Fruit fly (Drosophila melanogaster) whole organism, embryonic: ENCODE results near the gene Tsf2.
A peak's percentile ranks its signal among the peaks of the same experiment; 100 is the strongest.

Experiments used
- Aef1 ChIP-seq: fragments of 200-800 bp; sonication (Bioruptor generic); IDR thresholded peaks from 3 replicates; pipeline ENCODE4 v1.3.6; 2022; ENCODE audit warnings: missing biosample characterization, missing genetic modification characterization
- Antp ChIP-seq: fragments of 200-800 bp; sonication (Bioruptor generic); optimal IDR thresholded peaks from 3 replicates; lab custom pipeline; 2016; ENCODE audit warnings: missing biosample characterization, missing genetic modification characterization
- Atf-2 ChIP-seq: fragments of 200-800 bp; sonication (Bioruptor generic); optimal IDR thresholded peaks from 2 replicates; lab custom pipeline; 2016; ENCODE audit warnings: missing biosample characterization, missing genetic modification characterization
- Awh ChIP-seq: fragments of 200-800 bp; sonication (Bioruptor generic); IDR thresholded peaks from 2 replicates; pipeline ENCODE4, ENCODE4 v1.3.6; 2022; ENCODE audit warnings: missing biosample characterization, missing genetic modification characterization
- CG10321 ChIP-seq: fragments of 200-800 bp; sonication (Bioruptor generic); IDR thresholded peaks from 2 replicates; pipeline ENCODE4 v1.3.6; 2022; ENCODE audit warnings: missing biosample characterization, missing genetic modification characterization
- CG10366 ChIP-seq: fragments of 200-800 bp; sonication (Bioruptor generic); IDR thresholded peaks from 2 replicates; pipeline ENCODE4 v1.3.6; 2022; ENCODE audit warnings: missing biosample characterization, missing genetic modification characterization
- CG11560 ChIP-seq: fragments of 200-800 bp; sonication (Bioruptor generic); IDR thresholded peaks from 3 replicates; pipeline ENCODE4 v1.3.6; 2022; ENCODE audit warnings: missing biosample characterization, missing genetic modification characterization
- CG1602 ChIP-seq: fragments of 200-800 bp; sonication (Bioruptor generic); optimal IDR thresholded peaks from 3 replicates; lab custom pipeline; 2016; ENCODE audit warnings: missing biosample characterization, missing genetic modification characterization
- CG17328 ChIP-seq: fragments of 200-800 bp; sonication (Bioruptor generic); IDR thresholded peaks from 2 replicates; pipeline ENCODE4 v1.3.6; 2022; ENCODE audit warnings: missing biosample characterization, missing genetic modification characterization
- CG2199 ChIP-seq: fragments of 200-800 bp; sonication (Bioruptor generic); IDR thresholded peaks from 3 replicates; pipeline ENCODE4 v1.3.6; 2022; ENCODE audit warnings: missing biosample characterization, missing genetic modification characterization
- CG2202 ChIP-seq: fragments of 200-800 bp; sonication (Bioruptor generic); optimal IDR thresholded peaks from 2 replicates; lab custom pipeline; 2018; ENCODE audit warnings: missing biosample characterization, mild to moderate bottlenecking, missing genetic modification characterization
- CG31365 ChIP-seq: fragments of 200-800 bp; sonication (Bioruptor generic); optimal IDR thresholded peaks from 2 replicates; lab custom pipeline; 2018; ENCODE audit warnings: missing biosample characterization, mild to moderate bottlenecking, missing genetic modification characterization
- CG34376 ChIP-seq: fragments of 200-800 bp; sonication (Bioruptor generic); optimal IDR thresholded peaks from 2 replicates; lab custom pipeline; 2018; ENCODE audit warnings: missing biosample characterization, mild to moderate bottlenecking, missing genetic modification characterization
- CG4730 ChIP-seq: fragments of 200-800 bp; sonication (Bioruptor generic); IDR thresholded peaks from 2 replicates; pipeline ENCODE4 v1.3.6; 2022; ENCODE audit warnings: missing biosample characterization, missing genetic modification characterization
- CG6689 ChIP-seq: fragments of 200-800 bp; sonication (Bioruptor generic); IDR thresholded peaks from 2 replicates; pipeline ENCODE4 v1.3.6; 2022; ENCODE audit warnings: missing biosample characterization, missing genetic modification characterization
- CG6791 ChIP-seq: fragments of 200-800 bp; sonication (Bioruptor generic); IDR thresholded peaks from 3 replicates; pipeline ENCODE4 v1.3.6; 2022; ENCODE audit warnings: missing biosample characterization, missing genetic modification characterization; ENCODE audit not compliant: partially characterized antibody
- CG6854 ChIP-seq: fragments of 200-800 bp; sonication (Bioruptor generic); optimal IDR thresholded peaks from 3 replicates; lab custom pipeline; 2017; ENCODE audit warnings: missing biosample characterization, mild to moderate bottlenecking, missing genetic modification characterization
- CG7372 ChIP-seq: fragments of 200-800 bp; sonication (Bioruptor generic); IDR thresholded peaks from 2 replicates; pipeline ENCODE4 v1.3.6; 2022; ENCODE audit warnings: missing biosample characterization, missing genetic modification characterization
- CG7928 ChIP-seq: fragments of 200-800 bp; sonication (Bioruptor generic); optimal IDR thresholded peaks from 2 replicates; lab custom pipeline; 2017; ENCODE audit warnings: missing biosample characterization, mild to moderate bottlenecking, missing genetic modification characterization
- Camta ChIP-seq: fragments of 200-800 bp; sonication (Bioruptor generic); optimal IDR thresholded peaks from 2 replicates; lab custom pipeline; 2016; ENCODE audit warnings: missing biosample characterization, missing genetic modification characterization
- CkIIα-i1 ChIP-seq: fragments of 200-800 bp; sonication (Bioruptor generic); IDR thresholded peaks from 2 replicates; pipeline ENCODE4 v1.3.6; 2022; ENCODE audit warnings: missing biosample characterization, missing genetic modification characterization
- Dref ChIP-seq: fragments of 200-800 bp; sonication (Bioruptor generic); IDR thresholded peaks from 2 replicates; pipeline ENCODE4 v1.3.6; 2022; ENCODE audit warnings: missing biosample characterization, missing genetic modification characterization
- H2.0 ChIP-seq: fragments of 200-800 bp; sonication (Bioruptor generic); IDR thresholded peaks from 2 replicates; pipeline ENCODE4 v1.3.6; 2022; ENCODE audit warnings: missing biosample characterization, missing genetic modification characterization
- Hand ChIP-seq: fragments of 200-800 bp; sonication (Bioruptor generic); optimal IDR thresholded peaks from 2 replicates; lab custom pipeline; 2017; ENCODE audit warnings: mild to moderate bottlenecking, missing biosample characterization, missing genetic modification reagents, missing genetic modification characterization
- Hr51 ChIP-seq, 2 experiments: fragments of 200-800 bp; sonication (Bioruptor generic); optimal IDR thresholded peaks; 2 replicates in 1 of 2; 3 replicates in 1 of 2; lab custom pipeline; 2016 to 2018; ENCODE audit warnings: missing biosample characterization in 2 of 2, missing genetic modification characterization in 2 of 2, mild to moderate bottlenecking in 1 of 2, moderate library complexity in 1 of 2
- Mes4 ChIP-seq: fragments of 200-800 bp; sonication (Bioruptor generic); optimal IDR thresholded peaks from 2 replicates; lab custom pipeline; 2016; ENCODE audit warnings: missing biosample characterization, missing genetic modification characterization
- abd-A ChIP-seq: fragments of 200-800 bp; sonication (Bioruptor generic); optimal IDR thresholded peaks from 3 replicates; lab custom pipeline; 2019; ENCODE audit warnings: missing biosample characterization, mild to moderate bottlenecking, missing genetic modification characterization, moderate library complexity
- ap ChIP-seq: fragments of 200-800 bp; sonication (Bioruptor generic); IDR thresholded peaks from 2 replicates; pipeline ENCODE4 v1.3.6; 2022; ENCODE audit warnings: missing biosample characterization, missing genetic modification characterization
- ato ChIP-seq: fragments of 200-800 bp; sonication (Bioruptor generic); IDR thresholded peaks from 2 replicates; pipeline ENCODE4 v1.3.6; 2022; ENCODE audit warnings: missing biosample characterization, missing genetic modification characterization; ENCODE audit not compliant: partially characterized antibody
- az2 ChIP-seq: fragments of 200-800 bp; sonication (Bioruptor generic); optimal IDR thresholded peaks from 3 replicates; lab custom pipeline; 2016; ENCODE audit warnings: missing biosample characterization, missing genetic modification characterization
- cas ChIP-seq: fragments of 200-800 bp; sonication (Bioruptor generic); IDR thresholded peaks from 2 replicates; pipeline ENCODE4 v1.3.6; 2022; ENCODE audit warnings: missing biosample characterization, missing genetic modification characterization
- caup ChIP-seq: fragments of 200-800 bp; sonication (Bioruptor generic); optimal IDR thresholded peaks from 3 replicates; lab custom pipeline; 2017; ENCODE audit warnings: missing biosample characterization, mild to moderate bottlenecking, missing genetic modification characterization, moderate library complexity; ENCODE audit not compliant: severe bottlenecking
- chn ChIP-seq: fragments of 200-800 bp; sonication (Bioruptor generic); optimal IDR thresholded peaks from 2 replicates; lab custom pipeline; 2016; ENCODE audit warnings: missing biosample characterization, missing genetic modification characterization
- crp ChIP-seq, 2 experiments: fragments of 200-800 bp; sonication (Bioruptor generic); optimal IDR thresholded peaks; 2 replicates in 1 of 2; 3 replicates in 1 of 2; lab custom pipeline; 2017; ENCODE audit warnings: missing biosample characterization in 2 of 2, missing genetic modification characterization in 2 of 2, mild to moderate bottlenecking in 1 of 2, moderate library complexity in 1 of 2
- emc ChIP-seq: fragments of 200-800 bp; sonication (Bioruptor generic); optimal IDR thresholded peaks from 2 replicates; lab custom pipeline; 2016; ENCODE audit warnings: missing biosample characterization, missing genetic modification characterization
- esg ChIP-seq: fragments of 200-800 bp; sonication (Bioruptor generic); conservative IDR thresholded peaks from 2 replicates; pipeline ENCODE4 v1.3.6; 2022; ENCODE audit warnings: missing biosample characterization, missing genetic modification characterization
- eyg ChIP-seq: fragments of 200-800 bp; sonication (Bioruptor generic); optimal IDR thresholded peaks from 3 replicates; lab custom pipeline; 2016; ENCODE audit warnings: missing biosample characterization, missing genetic modification characterization
- grn ChIP-seq: fragments of 200-800 bp; sonication (Bioruptor generic); optimal IDR thresholded peaks from 3 replicates; lab custom pipeline; 2017; ENCODE audit warnings: missing biosample characterization, missing genetic modification characterization
- gsb ChIP-seq: fragments of 200-800 bp; sonication (Bioruptor generic); IDR thresholded peaks from 2 replicates; pipeline ENCODE4 v1.3.6; 2022; ENCODE audit warnings: missing biosample characterization, missing genetic modification characterization
- gt ChIP-seq: fragments of 200-800 bp; sonication (Bioruptor generic); IDR thresholded peaks from 2 replicates; pipeline ENCODE4 v1.3.6; 2022; ENCODE audit warnings: missing biosample characterization, missing genetic modification characterization
- kay ChIP-seq: fragments of 200-800 bp; sonication (Bioruptor generic); optimal IDR thresholded peaks from 2 replicates; lab custom pipeline; 2016; ENCODE audit warnings: missing biosample characterization, missing genetic modification characterization
- mirr ChIP-seq: fragments of 200-800 bp; sonication (Bioruptor generic); optimal IDR thresholded peaks from 3 replicates; lab custom pipeline; 2018; ENCODE audit warnings: missing biosample characterization, mild to moderate bottlenecking, missing genetic modification characterization
- nerfin-2 ChIP-seq: fragments of 200-800 bp; sonication (Bioruptor generic); IDR thresholded peaks from 2 replicates; pipeline ENCODE4 v1.3.6; 2022; ENCODE audit warnings: missing biosample characterization, missing genetic modification characterization; ENCODE audit not compliant: partially characterized antibody
- nom ChIP-seq: fragments of 200-800 bp; sonication (Bioruptor generic); optimal IDR thresholded peaks from 2 replicates; lab custom pipeline; 2017; ENCODE audit warnings: missing biosample characterization, missing genetic modification characterization, mild to moderate bottlenecking, moderate library complexity, missing genetic modification reagents
- p53 ChIP-seq: fragments of 200-800 bp; sonication (Bioruptor generic); optimal IDR thresholded peaks from 2 replicates; lab custom pipeline; 2016; ENCODE audit warnings: missing biosample characterization, missing genetic modification characterization
- sc ChIP-seq, 3 experiments: fragments of >200 bp in 2 of 3; fragments of 200-800 bp in 1 of 3; sonication (Bioruptor generic) in 1 of 3; optimal IDR thresholded peaks; 2 replicates in 2 of 3; 3 replicates in 1 of 3; lab custom pipeline; 2017; ENCODE audit warnings: mild to moderate bottlenecking in 1 of 3, missing biosample characterization in 1 of 3, missing genetic modification characterization in 1 of 3, missing genetic modification reagents in 1 of 3
- sisA ChIP-seq: fragments of 200-800 bp; sonication (Bioruptor generic); IDR thresholded peaks from 2 replicates; pipeline ENCODE4 v1.3.6; 2022; ENCODE audit warnings: missing biosample characterization, missing genetic modification characterization
- sna ChIP-seq: fragments of 200-800 bp; sonication (Bioruptor generic); IDR thresholded peaks from 2 replicates; pipeline ENCODE4 v1.3.6; 2022; ENCODE audit warnings: missing biosample characterization, missing genetic modification characterization; ENCODE audit not compliant: partially characterized antibody
- wdn ChIP-seq: fragments of 200-800 bp; sonication (Bioruptor generic); IDR thresholded peaks from 2 replicates; pipeline ENCODE4 v1.3.6; 2022; ENCODE audit warnings: missing biosample characterization, missing genetic modification characterization
- zf30C ChIP-seq: fragments of 200-800 bp; sonication (Bioruptor generic); optimal IDR thresholded peaks from 3 replicates; lab custom pipeline; 2018; ENCODE audit warnings: missing biosample characterization, mild to moderate bottlenecking, missing genetic modification characterization

Gene Tsf2

dm6 chr3L:12482917-12483316 is 50.6 kb downstream of the Tsf2 start (continued):
- TF ChIP-seq CG10366 (GFP tag; lab: Robert Waterston, UW) (peak; percentile 57), ap (no peak), gsb (0 out of 2 replicates have a peak, but pooled peaks have one; percentile 20), kay (GFP tag; lab: Kevin White, UChicago) (no peak), eyg (GFP tag; lab: Kevin White, UChicago) (peak; percentile 17), emc (GFP tag; lab: Kevin White, UChicago) (no peak), CG31365 (tag; lab: Kevin White, UChicago) (no peak), CG7372 (GFP tag; lab: Robert Waterston, UW) (peak; percentile 41), caup (GFP tag; lab: Kevin White, UChicago) (peak; percentile 56), sc (optimal IDR thresholded peaks at IDR 0.05; lab: Kevin White, UChicago) (no peak), sc (GFP tag; optimal IDR thresholded peaks at IDR 0.05; lab: Kevin White, UChicago) (peak; percentile 61), Dref (GFP tag; lab: Robert Waterston, UW) (no peak), mirr (GFP tag; lab: Kevin White, UChicago) (peak; percentile 10), CG2202 (tag; lab: Kevin White, UChicago) (peak; percentile 15), CG6689 (GFP tag; lab: Robert Waterston, UW) (peak; percentile 77), ato (no peak), zf30C (no peak), CG2199 (GFP tag; lab: Robert Waterston, UW) (no peak), esg (GFP tag; lab: Robert Waterston, UW) (peak; percentile 45; the same call in 1 of the 2 replicates), chn (GFP tag; lab: Kevin White, UChicago) (peak; percentile 63), CG1602 (GFP tag; lab: Kevin White, UChicago) (peak; percentile 56), CG6854 (peak; percentile 23), CG7928 (GFP tag; lab: Kevin White, UChicago) (no peak), H2.0 (GFP tag; lab: Robert Waterston, UW) (peak; percentile 38; the same call in 1 of the 2 replicates), Antp (peak; percentile 23), az2 (GFP tag; lab: Kevin White, UChicago) (peak; percentile 82), Mes4 (GFP tag; lab: Kevin White, UChicago) (peak; percentile 59), CkIIα-i1 (GFP tag; lab: Robert Waterston, UW) (no peak), Aef1 (peak; percentile 62), nom (no peak), CG17328 (GFP tag; lab: Robert Waterston, UW) (0 out of 2 replicates have a peak, but pooled peaks have one; percentile 46), sna (no peak), Awh (GFP tag; lab: Robert Waterston, UW) (no peak), abd-A (tag; lab: Kevin White, UChicago) (no peak), wdn (GFP tag; lab: Robert Waterston, UW) (peak; percentile 22; the same call in 1 of the 2 replicates), nerfin-2 (no peak), sisA (GFP tag; lab: Robert Waterston, UW) (peak; percentile 74), Hand (GFP tag; lab: Kevin White, UChicago) (peak; percentile 5), p53 (GFP tag; lab: Kevin White, UChicago) (no peak), Camta (GFP tag; lab: Kevin White, UChicago) (peak; percentile 68), cas (GFP tag; lab: Robert Waterston, UW) (no peak), CG10321 (GFP tag; lab: Robert Waterston, UW) (no peak), crp (GFP tag; optimal IDR thresholded peaks at IDR 0.05; lab: Kevin White, UChicago) (peak in 1 of 2 experiments; percentile 16), gt (GFP tag; lab: Robert Waterston, UW) (no peak), Atf-2 (GFP tag; lab: Kevin White, UChicago) (peak; percentile 51), CG34376 (no peak), CG6791 (GFP tag; lab: Robert Waterston, UW) (no peak), CG11560 (no peak; the same call in 2 of the 3 replicates), Hr51 (GFP tag; optimal IDR thresholded peaks at IDR 0.05; lab: Kevin White, UChicago) (peak; percentile 12 to 91), CG4730 (GFP tag; lab: Robert Waterston, UW) (peak; percentile 34; the same call in 1 of the 2 replicates), grn (GFP tag; lab: Kevin White, UChicago) (no peak)
